Worm (Caenorhabditis elegans) whole organism, midembryonic: ENCODE measurements around the gene nas-28.

Source experiments
- cog-1 ChIP-seq: sonication (generic microtip); optimal IDR thresholded peaks from 2 replicates; lab custom pipeline; 2016; ENCODE audit warnings: missing genetic modification characterization, missing compliant biosample characterization
- flt-1 ChIP-seq: fragments of 200-800 bp; sonication (Bioruptor generic); IDR thresholded peaks from 2 replicates; pipeline ENCODE4 v1.3.6; 2022; ENCODE audit warnings: missing genetic modification characterization, missing compliant biosample characterization
- klf-2 ChIP-seq: fragments of 200-800 bp; sonication (Bioruptor generic); conservative IDR thresholded peaks from 2 replicates; pipeline ENCODE4 v1.3.6; 2022; ENCODE audit warnings: missing genetic modification reagents, missing genetic modification characterization, missing compliant biosample characterization
- med-1 ChIP-seq: sonication (generic microtip); optimal IDR thresholded peaks from 2 replicates; lab custom pipeline; 2017; ENCODE audit warnings: missing genetic modification characterization, mild to moderate bottlenecking, missing compliant biosample characterization, antibody characterized with exemption, missing genetic modification reagents; ENCODE audit not compliant: insufficient read depth
- ref-1 ChIP-seq: fragments of 200-800 bp; sonication (Bioruptor generic); conservative IDR thresholded peaks from 2 replicates; pipeline ENCODE4 v1.3.6; 2022; ENCODE audit warnings: missing genetic modification reagents, missing genetic modification characterization, missing compliant biosample characterization
- tab-1 ChIP-seq: fragments of 200-800 bp; sonication (Bioruptor generic); IDR thresholded peaks from 2 replicates; pipeline ENCODE4 v1.3.6; 2022; ENCODE audit warnings: missing genetic modification characterization, missing compliant biosample characterization
- ztf-23 ChIP-seq: fragments of 200-800 bp; sonication (Bioruptor generic); IDR thresholded peaks from 2 replicates; pipeline ENCODE4 v1.3.6; 2022; ENCODE audit warnings: missing genetic modification reagents, missing genetic modification characterization, missing compliant biosample characterization
- ztf-29 ChIP-seq: fragments of 200-800 bp; sonication (Bioruptor generic); IDR thresholded peaks from 2 replicates; pipeline ENCODE4 v1.3.6; 2022; ENCODE audit warnings: missing genetic modification reagents, missing genetic modification characterization, missing compliant biosample characterization

ce11 chrIII:6201325-6201724 lies 18.3 kb upstream of the nas-28 start:
- TF ChIP-seq tab-1 (GFP tag; lab: Robert Waterston, UW) (no peak), ztf-23 (no peak), klf-2 (GFP tag; lab: Robert Waterston, UW) (no peak), flt-1 (no peak), cog-1 (tag; lab: Kevin White, UChicago) (no peak), ref-1 (GFP tag; lab: Robert Waterston, UW) (no peak), ztf-29 (no peak), med-1 (GFP tag; lab: Kevin White, UChicago) (no peak)
